Worm (Caenorhabditis elegans): Measurements from ENCODE around the gene F14F3.5.
A peak's percentile ranks its signal among the peaks of the same experiment; 100 is the strongest.

Gene F14F3.5

DNA sequence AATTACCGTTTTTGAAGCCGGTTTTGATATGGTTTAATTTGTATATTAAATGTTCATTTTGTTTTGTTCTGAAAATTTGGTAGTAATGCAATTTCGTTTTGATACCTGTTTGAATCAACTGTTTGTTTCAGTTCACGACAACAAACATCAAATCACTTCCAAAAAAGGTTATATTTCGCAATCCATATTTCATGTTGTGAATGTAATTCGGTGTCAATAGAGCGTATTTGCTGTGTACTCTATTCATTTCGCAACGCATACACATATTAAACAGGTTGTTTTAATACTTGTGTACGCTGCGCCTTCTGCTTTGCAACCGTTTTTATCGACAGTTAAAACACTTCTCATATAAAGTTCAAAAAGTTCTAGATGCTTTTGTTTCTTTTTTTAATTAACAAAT lies 47.4 kb upstream of the F14F3.5 start (continued):
- no peak for TF ChIP-seq nhr-42 (GFP tag; IDR thresholded peaks at IDR 0.05)
- TF ChIP-seq hlh-30 (tag; optimal IDR thresholded peaks at IDR 0.05; ENCODE audit: insufficient read depth), result no peak
- no peak for TF ChIP-seq pha-4 (GFP tag; IDR thresholded peaks at IDR 0.05)
- peak; percentile 71 for TF ChIP-seq pha-4 (tag; optimal IDR thresholded peaks at IDR 0.05)
- TF ChIP-seq rbr-2 (tag; optimal IDR thresholded peaks at IDR 0.05), result peak; percentile 5
- no peak for TF ChIP-seq hif-1 (tag; optimal IDR thresholded peaks at IDR 0.05)
- peak; percentile 59 for TF ChIP-seq ztf-7 (tag; optimal IDR thresholded peaks at IDR 0.05)
- TF ChIP-seq nhr-11 (tag; optimal IDR thresholded peaks at IDR 0.05), result peak; percentile 71
- TF ChIP-seq T20F7.1 (GFP tag; optimal IDR thresholded peaks at IDR 0.05), result peak; percentile 62
- TF ChIP-seq zip-2 (tag; optimal IDR thresholded peaks at IDR 0.05), result peak; percentile 7
- TF ChIP-seq fkh-10 (GFP tag; optimal IDR thresholded peaks at IDR 0.05), result no peak
- no peak for TF ChIP-seq madf-9 (GFP tag; conservative IDR thresholded peaks at IDR 0.05)
- no peak for TF ChIP-seq gei-8 (GFP tag; optimal IDR thresholded peaks at IDR 0.05)
- TF ChIP-seq lin-38 (GFP tag; IDR thresholded peaks at IDR 0.05), result peak; percentile 89
- peak; percentile 46 for TF ChIP-seq pqm-1 (tag; optimal IDR thresholded peaks at IDR 0.05)
- peak; percentile 42 for TF ChIP-seq nhr-25 (tag; optimal IDR thresholded peaks at IDR 0.05; ENCODE audit: borderline replicate concordance, insufficient read depth)
- TF ChIP-seq lsy-2 (tag; optimal IDR thresholded peaks at IDR 0.05), result peak; percentile 28 to 87
- no peak for TF ChIP-seq sdz-12 (GFP tag; optimal IDR thresholded peaks at IDR 0.05)
- TF ChIP-seq unc-130 (GFP tag; optimal IDR thresholded peaks at IDR 0.05), result no peak
- TF ChIP-seq spr-1 (tag; optimal IDR thresholded peaks at IDR 0.05), result peak; percentile 5
- no peak for TF ChIP-seq ceh-32 (tag; optimal IDR thresholded peaks at IDR 0.05; ENCODE audit: poor library complexity)
- TF ChIP-seq zfp-3 (GFP tag; conservative IDR thresholded peaks at IDR 0.05), result no peak
- no peak for TF ChIP-seq unc-39 (tag; optimal IDR thresholded peaks at IDR 0.05)
- peak; percentile 66 for TF ChIP-seq mep-1 (tag; optimal IDR thresholded peaks at IDR 0.05)
- TF ChIP-seq set-16 (GFP tag; IDR thresholded peaks at IDR 0.05), result no peak
- TF ChIP-seq ZK546.5 (tag; optimal IDR thresholded peaks at IDR 0.05), result no peak
- TF ChIP-seq mes-2 (tag; optimal IDR thresholded peaks at IDR 0.05; ENCODE audit: poor library complexity, severe bottlenecking), result peak; percentile 75
- TF ChIP-seq jun-1 (tag; optimal IDR thresholded peaks at IDR 0.05), result no peak
- TF ChIP-seq hmg-1.1 (GFP tag; IDR thresholded peaks at IDR 0.05), result peak; percentile 46
- TF ChIP-seq daf-16 (GFP tag; optimal IDR thresholded peaks at IDR 0.05), result no peak
- peak; percentile 88 for TF ChIP-seq daf-16 (tag; optimal IDR thresholded peaks at IDR 0.05)
- no peak for TF ChIP-seq ceh-44 (GFP tag; IDR thresholded peaks at IDR 0.05)

DNA sequence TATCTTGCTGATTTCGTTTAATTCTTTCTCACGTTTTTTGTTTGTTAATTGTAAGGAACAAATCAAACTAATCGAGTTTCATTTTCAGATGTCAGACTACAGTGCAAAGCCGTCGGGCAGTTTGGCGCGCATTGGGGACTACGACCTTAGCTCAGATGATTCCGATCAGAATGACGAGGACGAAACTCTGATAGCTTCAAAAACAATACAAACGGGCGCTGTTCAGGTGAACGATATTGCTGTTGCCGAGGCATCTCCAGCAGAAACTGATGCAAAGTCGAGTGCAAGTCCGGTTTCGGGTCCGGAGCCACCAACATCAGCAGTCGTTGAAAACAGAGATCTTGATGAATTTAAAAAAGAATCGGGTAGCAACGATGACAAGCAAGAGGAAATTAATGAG lies 40.2 kb upstream of the F14F3.5 start, which contains the start of gene bet-2:
Gene bet-2 (plus strand): TSS at position 89 of the 400 bp plus-strand sequence.
- TF ChIP-seq unc-62 (GFP tag; optimal IDR thresholded peaks at IDR 0.05 in 1 of 2) (peak in 1 of 2 experiments; percentile 97), unc-62 (tag; optimal IDR thresholded peaks at IDR 0.05) (no peak), lin-1 (GFP tag; IDR thresholded peaks at IDR 0.05) (no peak)

- TF ChIP-seq mes-2 (tag; optimal IDR thresholded peaks at IDR 0.05; ENCODE audit: poor library complexity, severe bottlenecking) (peak; percentile 81), ama-1 (optimal IDR thresholded peaks at IDR 0.05) (peak; percentile 21), mep-1 (tag; optimal IDR thresholded peaks at IDR 0.05) (peak; percentile 93), nhr-48 (tag; optimal IDR thresholded peaks at IDR 0.05) (peak; percentile 95), ZK546.5 (tag; optimal IDR thresholded peaks at IDR 0.05) (no peak), madf-9 (GFP tag; conservative IDR thresholded peaks at IDR 0.05) (peak; percentile 61), lin-13 (GFP tag; optimal IDR thresholded peaks at IDR 0.05) (peak; percentile 80), zip-11 (GFP tag; IDR thresholded peaks at IDR 0.05) (no peak), zag-1 (tag; optimal IDR thresholded peaks at IDR 0.05) (peak; percentile 80), dmd-6 (GFP tag; IDR thresholded peaks at IDR 0.05) (peak; percentile 80), T26A8.4 (GFP tag; IDR thresholded peaks at IDR 0.05) (peak; percentile 85), lim-7 (GFP tag; IDR thresholded peaks at IDR 0.05) (no peak), nhr-77 (tag; optimal IDR thresholded peaks at IDR 0.05) (peak; percentile 85), lin-15B (tag; optimal IDR thresholded peaks at IDR 0.05) (no peak), R02D3.7 (tag; optimal IDR thresholded peaks at IDR 0.05) (no peak), daf-16 (GFP tag; optimal IDR thresholded peaks at IDR 0.05) (peak; percentile 54), daf-16 (tag; optimal IDR thresholded peaks at IDR 0.05) (peak; percentile 86), php-3 (GFP tag; IDR thresholded peaks at IDR 0.05) (0 out of 2 replicates have a peak, but pooled peaks have one; percentile 8), dmd-8 (GFP tag; IDR thresholded peaks at IDR 0.05) (0 out of 2 replicates have a peak, but pooled peaks have one; percentile 48)
Observed at ce11 chrX:10568385-10569149, 39.5 kb upstream of the F14F3.5 start.
